Worm (Caenorhabditis elegans): ENCODE data around the gene F46C5.4.

ce11 chrII:8845932-8846331, 10.1 kb downstream of the F46C5.4 start:
- TF ChIP-seq B0261.1 (tag; optimal IDR thresholded peaks at IDR 0.05) (no peak), nhr-27 (tag; optimal IDR thresholded peaks at IDR 0.05) (no peak), T26A5.8 (tag; optimal IDR thresholded peaks at IDR 0.05) (no peak), nhr-90 (tag; optimal IDR thresholded peaks at IDR 0.05) (no peak), cebp-1 (GFP tag; IDR thresholded peaks at IDR 0.05) (no peak), cebp-1 (tag; optimal IDR thresholded peaks at IDR 0.05) (no peak), nfya-1 (tag; optimal IDR thresholded peaks at IDR 0.05; ENCODE audit: borderline replicate concordance, insufficient read depth) (no peak), him-1 (tag; optimal IDR thresholded peaks at IDR 0.05) (no peak), dox-1 (GFP tag; IDR thresholded peaks at IDR 0.05) (no peak), hmg-1.2 (GFP tag; IDR thresholded peaks at IDR 0.05) (no peak), sdz-38 (tag; optimal IDR thresholded peaks at IDR 0.05) (no peak)

All from whole organism, young adult.